Worm (Caenorhabditis elegans): Measurements from ENCODE around the gene srh-56.

DNA sequence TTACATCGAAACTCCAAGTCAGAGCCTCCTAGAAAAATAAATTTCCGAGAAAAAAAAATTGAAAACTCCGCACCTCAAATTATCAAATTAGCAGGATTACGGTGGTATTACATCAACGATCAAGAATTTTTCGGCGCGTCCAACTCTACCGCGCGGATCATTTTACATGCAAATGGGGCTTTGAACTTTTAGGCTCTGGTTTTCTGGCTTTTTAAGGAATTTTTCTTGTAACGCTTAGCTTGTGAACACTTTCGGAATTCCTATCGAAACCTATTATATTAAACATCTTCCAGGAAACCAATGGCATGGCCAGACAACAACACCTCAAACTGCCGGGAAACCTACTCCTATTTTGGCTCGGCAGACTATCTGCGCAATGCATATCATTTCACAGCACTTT lies at the start of gene srh-56:
- TF ChIP-seq klf-2 (GFP tag; conservative IDR thresholded peaks at IDR 0.05) (no peak), med-1 (GFP tag; optimal IDR thresholded peaks at IDR 0.05; ENCODE audit: insufficient read depth) (no peak)

All from whole organism, midembryonic.